Fruit fly (Drosophila melanogaster) whole organism, wandering third instar larva: ENCODE data around the gene CG31548.

Experiments used
- CrebA ChIP-seq: fragments of 200-800 bp; sonication (Bioruptor generic); optimal IDR thresholded peaks from 2 replicates; lab custom pipeline; 2016; ENCODE audit warnings: missing biosample characterization, mild to moderate bottlenecking, missing genetic modification characterization, borderline replicate concordance
- Dif ChIP-seq: fragments of 200-275, 200-300 bp; sonication (Bioruptor generic); optimal IDR thresholded peaks from 2 replicates; lab custom pipeline; 2018; ENCODE audit warnings: missing biosample characterization, missing genetic modification characterization; ENCODE audit not compliant: partially characterized antibody
- GATAd ChIP-seq: sonication (Bioruptor generic); optimal IDR thresholded peaks from 2 replicates; lab custom pipeline; 2016; ENCODE audit warnings: missing biosample characterization, missing genetic modification characterization
- Hnf4 ChIP-seq: fragments of 200-800 bp; sonication (Bioruptor generic); optimal IDR thresholded peaks from 2 replicates; lab custom pipeline; 2016; ENCODE audit warnings: missing biosample characterization, mild to moderate bottlenecking, missing genetic modification characterization
- Myc ChIP-seq: fragments of >200 bp; optimal IDR thresholded peaks from 2 replicates; lab custom pipeline; 2017
- dl ChIP-seq, 2 experiments: fragments of 175-275, 200-275 bp in 1 of 2; fragments of 200-275 bp in 1 of 2; sonication (Bioruptor generic); optimal IDR thresholded peaks; lab custom pipeline; 2018; ENCODE audit warnings: mild to moderate bottlenecking in 2 of 2, missing biosample characterization in 2 of 2, missing genetic modification characterization in 2 of 2, moderate library complexity in 2 of 2; ENCODE audit not compliant: partially characterized antibody in 2 of 2, insufficient read depth in 1 of 2
- lola ChIP-seq: fragments of >200 bp; optimal IDR thresholded peaks from 2 replicates; lab custom pipeline; 2017; ENCODE audit warnings: missing biosample characterization, missing genetic modification characterization
- pan ChIP-seq: fragments of >200 bp; optimal IDR thresholded peaks from 2 replicates; lab custom pipeline; 2017
- psq ChIP-seq: fragments of 200-800 bp; sonication (Bioruptor generic); optimal IDR thresholded peaks from 3 replicates; lab custom pipeline; 2017; ENCODE audit warnings: missing biosample characterization, mild to moderate bottlenecking, missing genetic modification characterization, moderate library complexity
- rgr ChIP-seq: fragments of 200-800 bp; sonication (Bioruptor generic); optimal IDR thresholded peaks from 3 replicates; lab custom pipeline; 2016; ENCODE audit warnings: missing biosample characterization, mild to moderate bottlenecking, missing genetic modification characterization
- sage ChIP-seq: fragments of 200-800 bp; sonication (Bioruptor generic); optimal IDR thresholded peaks from 2 replicates; lab custom pipeline; 2016; ENCODE audit warnings: missing biosample characterization, mild to moderate bottlenecking, missing genetic modification characterization
- sv ChIP-seq: fragments of 200-800 bp; sonication (Bioruptor generic); optimal IDR thresholded peaks from 3 replicates; lab custom pipeline; 2016; ENCODE audit warnings: missing biosample characterization, missing genetic modification characterization
- tai ChIP-seq: sonication (Bioruptor generic); optimal IDR thresholded peaks from 2 replicates; lab custom pipeline; 2016; ENCODE audit warnings: missing biosample characterization, missing genetic modification characterization
- woc ChIP-seq: sonication (Bioruptor generic); optimal IDR thresholded peaks from 2 replicates; lab custom pipeline; 2016; ENCODE audit warnings: missing biosample characterization, mild to moderate bottlenecking, missing genetic modification characterization

dm6 chr3R:5649903-5650302, 13.3 kb upstream of the CG31548 start:
- TF ChIP-seq dl (GFP tag; optimal IDR thresholded peaks at IDR 0.05; lab: Kevin White, UChicago; ENCODE audit: insufficient read depth in 1 of 2, partially characterized antibody in 2 of 2) = no peak
- no peak for TF ChIP-seq GATAd (GFP tag; lab: Kevin White, UChicago)
- TF ChIP-seq CrebA = no peak
- no peak for TF ChIP-seq woc (GFP tag; lab: Kevin White, UChicago)
- TF ChIP-seq rgr = no peak
- no peak for TF ChIP-seq pan (lab: Kevin White, UChicago)
- TF ChIP-seq lola (GFP tag; lab: Kevin White, UChicago) = no peak
- TF ChIP-seq Hnf4 (GFP tag; lab: Kevin White, UChicago) = no peak
- TF ChIP-seq Dif (GFP tag; lab: Kevin White, UChicago) = no peak
- no peak for TF ChIP-seq tai (GFP tag; lab: Kevin White, UChicago)
- no peak for TF ChIP-seq sage (GFP tag; lab: Kevin White, UChicago)
- TF ChIP-seq Myc (lab: Kevin White, UChicago) = no peak
- no peak for TF ChIP-seq psq (GFP tag; lab: Kevin White, UChicago)
- no peak for TF ChIP-seq sv (GFP tag; lab: Kevin White, UChicago)
